Worm (Caenorhabditis elegans) whole organism, young adult: ENCODE results near the gene srd-41.
"Not testable (repeated sequence)": the region's sequence is repeated elsewhere in the genome, so short reads cannot be mapped to it uniquely, and the experiment has no call there.

Experiments used
- F22D6.2 ChIP-seq: sonication (generic microtip); optimal IDR thresholded peaks from 2 replicates; lab custom pipeline; 2016; ENCODE audit warnings: mild to moderate bottlenecking, missing genetic modification characterization, missing compliant biosample characterization
- F49E8.2 ChIP-seq: sonication (generic microtip); optimal IDR thresholded peaks from 3 replicates; lab custom pipeline; 2017; ENCODE audit warnings: missing genetic modification characterization, mild to moderate bottlenecking, missing compliant biosample characterization, antibody characterized with exemption, moderate library complexity; ENCODE audit not compliant: insufficient read depth
- K12H6.12 ChIP-seq: fragments of 200-800 bp; sonication (Bioruptor generic); optimal IDR thresholded peaks from 2 replicates; lab custom pipeline; 2018; ENCODE audit warnings: mild to moderate bottlenecking, missing genetic modification characterization, missing compliant biosample characterization
- T07F8.4 ChIP-seq: sonication (generic microtip); optimal IDR thresholded peaks from 2 replicates; lab custom pipeline; 2016; ENCODE audit warnings: mild to moderate bottlenecking, missing genetic modification characterization, moderate library complexity, missing compliant biosample characterization
- Y56A3A.18 ChIP-seq: fragments of 200-800 bp; sonication (Bioruptor generic); IDR thresholded peaks from 2 replicates; pipeline ENCODE4 v1.3.6; 2022; ENCODE audit warnings: missing genetic modification reagents, missing genetic modification characterization, missing compliant biosample characterization
- egl-18 ChIP-seq: fragments of 200-800 bp; sonication (Bioruptor generic); IDR thresholded peaks from 2 replicates; pipeline ENCODE4 v1.3.6; 2022; ENCODE audit warnings: missing genetic modification reagents, missing genetic modification characterization, missing compliant biosample characterization
- let-607 ChIP-seq, 2 experiments: fragments of 200-800 bp in 1 of 2; sonication (Bioruptor generic) in 1 of 2; sonication (generic microtip) in 1 of 2; optimal IDR thresholded peaks; 2 replicates each; lab custom pipeline; 2016 to 2018; ENCODE audit warnings: mild to moderate bottlenecking in 2 of 2, missing compliant biosample characterization in 2 of 2, missing genetic modification characterization in 2 of 2, moderate library complexity in 2 of 2, missing genotype in 1 of 2
- pha-4 ChIP-seq: fragments of 150-350 bp; sonication (generic microtip); optimal IDR thresholded peaks from 2 replicates; lab custom pipeline; 2014; ENCODE audit warnings: missing biosample characterization, missing genetic modification reagents, missing genetic modification characterization
- snpc-4 ChIP-seq, 5 experiments: fragments of 150-350 bp in 1 of 5; sonication (generic microtip) in 4 of 5; optimal IDR thresholded peaks; 2 replicates each; lab custom pipeline; 2014 to 2018; ENCODE audit warnings: missing genetic modification characterization in 5 of 5, missing biosample characterization in 3 of 5, antibody characterized with exemption in 2 of 5, mild to moderate bottlenecking in 2 of 5, missing compliant biosample characterization in 2 of 5, missing genotype in 2 of 5, moderate library complexity in 2 of 5, missing genetic modification reagents in 1 of 5
- sptf-2 ChIP-seq: fragments of 200-800 bp; sonication (Bioruptor generic); optimal IDR thresholded peaks from 2 replicates; lab custom pipeline; 2018; ENCODE audit warnings: mild to moderate bottlenecking, missing genetic modification characterization, missing compliant biosample characterization
- unc-62 ChIP-seq: fragments of 150-350 bp; optimal IDR thresholded peaks from 2 replicates; lab custom pipeline; 2014; ENCODE audit warnings: missing biosample characterization, missing genetic modification reagents, missing genetic modification characterization
- ztf-6 ChIP-seq: fragments of 200-800 bp; sonication (Bioruptor generic); IDR thresholded peaks from 2 replicates; pipeline ENCODE4 v1.3.6; 2022; ENCODE audit warnings: missing genetic modification reagents, missing genetic modification characterization, missing compliant biosample characterization

DNA sequence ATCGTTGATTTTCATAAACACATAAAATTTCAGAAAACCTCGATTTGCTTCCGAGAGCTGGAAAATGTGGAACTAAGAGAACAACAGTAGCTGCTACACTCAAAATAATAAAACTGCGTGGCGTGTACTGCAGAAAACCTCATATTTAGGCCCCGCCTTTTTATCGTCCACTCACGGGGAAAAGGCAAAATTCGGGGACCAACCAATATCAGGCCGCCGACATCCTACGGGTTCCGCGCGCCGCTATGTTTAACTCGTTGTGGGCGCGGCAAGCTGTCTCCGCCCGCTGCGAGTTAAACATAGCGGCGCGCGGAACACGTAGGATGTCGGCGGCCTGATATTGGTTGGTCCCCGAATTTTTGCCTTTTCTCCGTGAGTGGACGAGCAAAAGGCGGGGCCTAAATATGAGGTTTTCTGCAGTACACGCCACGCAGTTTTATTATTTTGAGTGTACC lies 18.5 kb upstream of the srd-41 start, which contains the start of gene F17A2.16:
- not testable (repeated sequence) for TF ChIP-seq snpc-4 (GFP tag; optimal IDR thresholded peaks at IDR 0.05; lab: Kevin White, UChicago); snpc-4 (tag; optimal IDR thresholded peaks at IDR 0.05; lab: Kevin White, UChicago); unc-62 (GFP tag; lab: Kevin White, UChicago); F22D6.2 (tag; lab: Kevin White, UChicago); K12H6.12 (tag; lab: Kevin White, UChicago); F49E8.2 (tag; lab: Kevin White, UChicago); T07F8.4; ztf-6 (GFP tag; lab: Robert Waterston, UW); sptf-2 (GFP tag; lab: Kevin White, UChicago); let-607 (tag; optimal IDR thresholded peaks at IDR 0.05; lab: Kevin White, UChicago); Y56A3A.18 (GFP tag; lab: Robert Waterston, UW); pha-4 (tag; lab: Kevin White, UChicago); egl-18 (GFP tag; lab: Robert Waterston, UW)
